Worm (Caenorhabditis elegans) whole organism, midembryonic: ENCODE measurements around the gene lig-4.

Experiments
- T22C8.4 ChIP-seq: fragments of 200-800 bp; sonication (Bioruptor generic); IDR thresholded peaks from 2 replicates; pipeline ENCODE4 v1.3.6; 2022; ENCODE audit warnings: missing genetic modification characterization, missing compliant biosample characterization
- cog-1 ChIP-seq: sonication (generic microtip); optimal IDR thresholded peaks from 2 replicates; lab custom pipeline; 2016; ENCODE audit warnings: missing genetic modification characterization, missing compliant biosample characterization
- flt-1 ChIP-seq: fragments of 200-800 bp; sonication (Bioruptor generic); IDR thresholded peaks from 2 replicates; pipeline ENCODE4 v1.3.6; 2022; ENCODE audit warnings: missing genetic modification characterization, missing compliant biosample characterization
- klf-2 ChIP-seq: fragments of 200-800 bp; sonication (Bioruptor generic); conservative IDR thresholded peaks from 2 replicates; pipeline ENCODE4 v1.3.6; 2022; ENCODE audit warnings: missing genetic modification reagents, missing genetic modification characterization, missing compliant biosample characterization
- med-1 ChIP-seq: sonication (generic microtip); optimal IDR thresholded peaks from 2 replicates; lab custom pipeline; 2017; ENCODE audit warnings: missing genetic modification characterization, mild to moderate bottlenecking, missing compliant biosample characterization, antibody characterized with exemption, missing genetic modification reagents; ENCODE audit not compliant: insufficient read depth
- ref-1 ChIP-seq: fragments of 200-800 bp; sonication (Bioruptor generic); conservative IDR thresholded peaks from 2 replicates; pipeline ENCODE4 v1.3.6; 2022; ENCODE audit warnings: missing genetic modification reagents, missing genetic modification characterization, missing compliant biosample characterization
- tab-1 ChIP-seq: fragments of 200-800 bp; sonication (Bioruptor generic); IDR thresholded peaks from 2 replicates; pipeline ENCODE4 v1.3.6; 2022; ENCODE audit warnings: missing genetic modification characterization, missing compliant biosample characterization
- ztf-23 ChIP-seq: fragments of 200-800 bp; sonication (Bioruptor generic); IDR thresholded peaks from 2 replicates; pipeline ENCODE4 v1.3.6; 2022; ENCODE audit warnings: missing genetic modification reagents, missing genetic modification characterization, missing compliant biosample characterization
- ztf-29 ChIP-seq: fragments of 200-800 bp; sonication (Bioruptor generic); IDR thresholded peaks from 2 replicates; pipeline ENCODE4 v1.3.6; 2022; ENCODE audit warnings: missing genetic modification reagents, missing genetic modification characterization, missing compliant biosample characterization

lig-4 gene

ce11 chrIII:7530830-7531229 is 9.6 kb downstream of the lig-4 start:
- TF ChIP-seq med-1 (GFP tag; lab: Kevin White, UChicago) = no peak
- TF ChIP-seq ztf-29 (GFP tag; lab: Robert Waterston, UW) = no peak
- TF ChIP-seq ref-1 (GFP tag; lab: Robert Waterston, UW) = no peak

- TF ChIP-seq flt-1 (GFP tag; lab: Robert Waterston, UW) (no peak), ztf-23 (GFP tag; lab: Robert Waterston, UW) (no peak), ztf-29 (GFP tag; lab: Robert Waterston, UW) (no peak), klf-2 (GFP tag; lab: Robert Waterston, UW) (no peak), T22C8.4 (no peak), cog-1 (tag; lab: Kevin White, UChicago) (no peak), med-1 (GFP tag; lab: Kevin White, UChicago) (no peak), ref-1 (GFP tag; lab: Robert Waterston, UW) (no peak), tab-1 (GFP tag; lab: Robert Waterston, UW) (no peak)
Measured at ce11 chrIII:7531385-7531784, 10.1 kb downstream of the lig-4 start.

ce11 chrIII:7533012-7533411 is 11.7 kb downstream of the lig-4 start:
- TF ChIP-seq klf-2 (GFP tag; lab: Robert Waterston, UW) = no peak
- no peak for TF ChIP-seq ref-1 (GFP tag; lab: Robert Waterston, UW)
- TF ChIP-seq tab-1 (GFP tag; lab: Robert Waterston, UW) = no peak
- TF ChIP-seq ztf-23 (GFP tag; lab: Robert Waterston, UW) = no peak
- no peak for TF ChIP-seq med-1 (GFP tag; lab: Kevin White, UChicago)
- no peak for TF ChIP-seq cog-1 (tag; lab: Kevin White, UChicago)
- TF ChIP-seq T22C8.4 = no peak
- TF ChIP-seq ztf-29 (GFP tag; lab: Robert Waterston, UW) = no peak
- TF ChIP-seq flt-1 (GFP tag; lab: Robert Waterston, UW) = no peak

- TF ChIP-seq cog-1 (tag; lab: Kevin White, UChicago) (no peak), tab-1 (GFP tag; lab: Robert Waterston, UW) (no peak), T22C8.4 (no peak), med-1 (GFP tag; lab: Kevin White, UChicago) (no peak)
Measured at ce11 chrIII:7534648-7535047, 13.4 kb downstream of the lig-4 start.

- TF ChIP-seq T22C8.4 (no peak), klf-2 (GFP tag; lab: Robert Waterston, UW) (no peak), flt-1 (GFP tag; lab: Robert Waterston, UW) (no peak), tab-1 (GFP tag; lab: Robert Waterston, UW) (no peak), ztf-29 (GFP tag; lab: Robert Waterston, UW) (no peak), med-1 (GFP tag; lab: Kevin White, UChicago) (no peak), ref-1 (GFP tag; lab: Robert Waterston, UW) (no peak), cog-1 (tag; lab: Kevin White, UChicago) (no peak), ztf-23 (GFP tag; lab: Robert Waterston, UW) (no peak)
Measured at ce11 chrIII:7535347-7535746, 14.1 kb downstream of the lig-4 start.

- TF ChIP-seq ref-1 (GFP tag; lab: Robert Waterston, UW) (no peak), flt-1 (GFP tag; lab: Robert Waterston, UW) (no peak), ztf-23 (GFP tag; lab: Robert Waterston, UW) (no peak), cog-1 (tag; lab: Kevin White, UChicago) (no peak), ztf-29 (GFP tag; lab: Robert Waterston, UW) (no peak), klf-2 (GFP tag; lab: Robert Waterston, UW) (no peak), med-1 (GFP tag; lab: Kevin White, UChicago) (no peak), T22C8.4 (no peak), tab-1 (GFP tag; lab: Robert Waterston, UW) (no peak)
Measured at ce11 chrIII:7536559-7536958, 15.3 kb downstream of the lig-4 start, which contains the start of gene lin-39. Gene lin-39 (minus strand): TSS chrIII:7536632.

ce11 chrIII:7542037-7542436 is 20.8 kb downstream of the lig-4 start:
- TF ChIP-seq klf-2 (GFP tag; lab: Robert Waterston, UW) = no peak
- no peak for TF ChIP-seq tab-1 (GFP tag; lab: Robert Waterston, UW)
- TF ChIP-seq cog-1 (tag; lab: Kevin White, UChicago) = no peak
- TF ChIP-seq ref-1 (GFP tag; lab: Robert Waterston, UW) = no peak
- TF ChIP-seq med-1 (GFP tag; lab: Kevin White, UChicago) = no peak
- TF ChIP-seq flt-1 (GFP tag; lab: Robert Waterston, UW) = no peak
- no peak for TF ChIP-seq ztf-29 (GFP tag; lab: Robert Waterston, UW)
- no peak for TF ChIP-seq ztf-23 (GFP tag; lab: Robert Waterston, UW)
- no peak for TF ChIP-seq T22C8.4

- TF ChIP-seq ref-1 (GFP tag; lab: Robert Waterston, UW) (no peak), tab-1 (GFP tag; lab: Robert Waterston, UW) (no peak), flt-1 (GFP tag; lab: Robert Waterston, UW) (no peak), ztf-23 (GFP tag; lab: Robert Waterston, UW) (no peak), cog-1 (tag; lab: Kevin White, UChicago) (no peak), klf-2 (GFP tag; lab: Robert Waterston, UW) (no peak), med-1 (GFP tag; lab: Kevin White, UChicago) (no peak), ztf-29 (GFP tag; lab: Robert Waterston, UW) (no peak), T22C8.4 (no peak)
Measured at ce11 chrIII:7544211-7544610, 22.9 kb downstream of the lig-4 start.

ce11 chrIII:7545189-7545588 is 23.9 kb downstream of the lig-4 start:
- TF ChIP-seq klf-2 (GFP tag; lab: Robert Waterston, UW) (no peak), tab-1 (GFP tag; lab: Robert Waterston, UW) (no peak), med-1 (GFP tag; lab: Kevin White, UChicago) (no peak), ref-1 (GFP tag; lab: Robert Waterston, UW) (no peak), cog-1 (tag; lab: Kevin White, UChicago) (no peak)
